Worm (Caenorhabditis elegans) whole organism, L1 larva: ENCODE data around the gene C18B2.4.

ENCODE experiments used
- C04F5.9 ChIP-seq: sonication (generic microtip); optimal IDR thresholded peaks from 2 replicates; lab custom pipeline; 2016; ENCODE audit warnings: missing genetic modification characterization, missing compliant biosample characterization
- C16A3.4 ChIP-seq: fragments of 150-350 bp; optimal IDR thresholded peaks from 2 replicates; lab custom pipeline; 2014; ENCODE audit warnings: missing biosample characterization, missing genetic modification characterization
- C34B4.2 ChIP-seq: sonication (generic microtip); optimal IDR thresholded peaks from 2 replicates; lab custom pipeline; 2017; ENCODE audit warnings: mild to moderate bottlenecking, missing genetic modification characterization, missing compliant biosample characterization
- aha-1 ChIP-seq: fragments of 150-350 bp; optimal IDR thresholded peaks from 2 replicates; lab custom pipeline; 2014; ENCODE audit warnings: missing biosample characterization, missing genetic modification characterization
- alr-1 ChIP-seq: fragments of 200-800 bp; sonication (Bioruptor generic); optimal IDR thresholded peaks from 2 replicates; lab custom pipeline; 2018; ENCODE audit warnings: borderline replicate concordance, mild to moderate bottlenecking, missing genetic modification characterization, missing compliant biosample characterization
- aly-2 ChIP-seq: fragments of 150-350 bp; optimal IDR thresholded peaks from 2 replicates; lab custom pipeline; 2014; ENCODE audit warnings: missing biosample characterization, missing genetic modification characterization
- ama-1 ChIP-seq: fragments of 150-350 bp; optimal IDR thresholded peaks from 2 replicates; lab custom pipeline; 2014
- ceh-82 ChIP-seq, 3 experiments: fragments of 150-350 bp in 1 of 3; sonication (generic microtip) in 2 of 3; optimal IDR thresholded peaks; 2 replicates each; lab custom pipeline; 2014 to 2017; ENCODE audit warnings: missing biosample characterization in 3 of 3, missing genetic modification characterization in 3 of 3
- ceh-88 ChIP-seq: fragments of 200-800 bp; sonication (Bioruptor generic); IDR thresholded peaks from 2 replicates; pipeline ENCODE4 v1.3.6; 2022; ENCODE audit warnings: missing genetic modification characterization, missing compliant biosample characterization
- ceh-90 ChIP-seq: sonication (generic microtip); optimal IDR thresholded peaks from 2 replicates; lab custom pipeline; 2016; ENCODE audit warnings: missing genetic modification characterization, missing compliant biosample characterization
- dsc-1 ChIP-seq: sonication (generic microtip); optimal IDR thresholded peaks from 2 replicates; lab custom pipeline; 2016; ENCODE audit warnings: mild to moderate bottlenecking, missing genetic modification characterization, missing compliant biosample characterization
- egl-13 ChIP-seq: sonication (generic microtip); optimal IDR thresholded peaks from 2 replicates; lab custom pipeline; 2016; ENCODE audit warnings: missing genotype, missing genetic modification reagents, missing genetic modification characterization, missing compliant biosample characterization
- egl-27 ChIP-seq, 2 experiments: fragments of 150-350 bp in 1 of 2; sonication (generic microtip); optimal IDR thresholded peaks; 3 replicates each; lab custom pipeline; 2017 to 2018; ENCODE audit warnings: missing biosample characterization in 2 of 2, missing genetic modification characterization in 2 of 2, missing genetic modification reagents in 2 of 2
- ets-5 ChIP-seq: fragments of 200-800 bp; sonication (Bioruptor generic); IDR thresholded peaks from 2 replicates; pipeline ENCODE4 v1.3.6; 2022; ENCODE audit warnings: missing genetic modification characterization, missing compliant biosample characterization
- fkh-8 ChIP-seq: sonication (generic microtip); optimal IDR thresholded peaks from 2 replicates; lab custom pipeline; 2016; ENCODE audit warnings: mild to moderate bottlenecking, missing genetic modification characterization, missing compliant biosample characterization
- fos-1 ChIP-seq: fragments of 150-350 bp; optimal IDR thresholded peaks from 2 replicates; lab custom pipeline; 2014; ENCODE audit warnings: missing biosample characterization, missing genetic modification characterization
- hlh-17 ChIP-seq: fragments of 200-800 bp; sonication (Bioruptor generic); optimal IDR thresholded peaks from 2 replicates; lab custom pipeline; 2018; ENCODE audit warnings: missing genetic modification characterization, mild to moderate bottlenecking, missing compliant biosample characterization, moderate library complexity, borderline replicate concordance
- irx-1 ChIP-seq: sonication (generic microtip); optimal IDR thresholded peaks from 2 replicates; lab custom pipeline; 2016; ENCODE audit warnings: missing genetic modification characterization, missing compliant biosample characterization
- jun-1 ChIP-seq: fragments of 150-350 bp; optimal IDR thresholded peaks from 2 replicates; lab custom pipeline; 2014; ENCODE audit warnings: missing biosample characterization, missing genetic modification reagents, missing genetic modification characterization
- lin-13 ChIP-seq: fragments of 150-350 bp; optimal IDR thresholded peaks from 2 replicates; lab custom pipeline; 2014; ENCODE audit warnings: missing biosample characterization, missing genetic modification reagents, missing genetic modification characterization
- lin-14 ChIP-seq: fragments of 200-800 bp; sonication (Bioruptor generic); optimal IDR thresholded peaks from 2 replicates; lab custom pipeline; 2018; ENCODE audit warnings: mild to moderate bottlenecking, missing genetic modification characterization, moderate library complexity, missing compliant biosample characterization
- lin-15B ChIP-seq: fragments of 150-350 bp; sonication (generic microtip); optimal IDR thresholded peaks from 3 replicates; lab custom pipeline; 2014; ENCODE audit warnings: missing biosample characterization, missing genetic modification characterization
- lin-35 ChIP-seq, 2 experiments: fragments of 150-350 bp; optimal IDR thresholded peaks; 2 replicates each; lab custom pipeline; 2014; ENCODE audit warnings: missing biosample characterization in 2 of 2, missing genetic modification characterization in 2 of 2, missing genetic modification reagents in 2 of 2
- lin-39 ChIP-seq: fragments of 150-350 bp; optimal IDR thresholded peaks from 2 replicates; lab custom pipeline; 2014; ENCODE audit warnings: missing biosample characterization, missing genetic modification reagents, missing genetic modification characterization
- lir-3 ChIP-seq: sonication (generic microtip); optimal IDR thresholded peaks from 2 replicates; lab custom pipeline; 2016; ENCODE audit warnings: mild to moderate bottlenecking, missing genetic modification characterization, moderate library complexity, missing compliant biosample characterization; ENCODE audit not compliant: poor library complexity
- lsy-2 ChIP-seq, 2 experiments: fragments of 150-350 bp; optimal IDR thresholded peaks; 2 replicates each; lab custom pipeline; 2014; ENCODE audit warnings: missing biosample characterization in 2 of 2, missing genetic modification characterization in 2 of 2
- mdl-1 ChIP-seq, 2 experiments: fragments of 150-350 bp; optimal IDR thresholded peaks; 2 replicates each; lab custom pipeline; 2014 to 2017; ENCODE audit warnings: missing biosample characterization in 2 of 2, missing genetic modification characterization in 2 of 2, inconsistent platforms in 1 of 2
- mef-2 ChIP-seq: fragments of 150-350 bp; optimal IDR thresholded peaks from 2 replicates; lab custom pipeline; 2014; ENCODE audit warnings: missing biosample characterization, missing genetic modification characterization
- mep-1 ChIP-seq: fragments of 150-350 bp; optimal IDR thresholded peaks from 2 replicates; lab custom pipeline; 2014; ENCODE audit warnings: missing biosample characterization, missing genetic modification characterization
- nhr-47 ChIP-seq: sonication (generic microtip); optimal IDR thresholded peaks from 2 replicates; lab custom pipeline; 2016; ENCODE audit warnings: mild to moderate bottlenecking, missing genetic modification characterization, moderate library complexity, missing compliant biosample characterization
- nhr-76 ChIP-seq: sonication (generic microtip); optimal IDR thresholded peaks from 2 replicates; lab custom pipeline; 2017; ENCODE audit warnings: missing biosample characterization, missing genetic modification characterization
- nhr-77 ChIP-seq: fragments of 150-350 bp; optimal IDR thresholded peaks from 2 replicates; lab custom pipeline; 2014; ENCODE audit warnings: missing biosample characterization, missing genetic modification characterization
- nhr-90 ChIP-seq: sonication (generic microtip); optimal IDR thresholded peaks from 2 replicates; lab custom pipeline; 2016; ENCODE audit warnings: mild to moderate bottlenecking, missing genetic modification characterization, missing compliant biosample characterization; ENCODE audit not compliant: poor library complexity
- pag-3 ChIP-seq: sonication (generic microtip); optimal IDR thresholded peaks from 2 replicates; lab custom pipeline; 2017; ENCODE audit warnings: missing genetic modification characterization, mild to moderate bottlenecking, missing compliant biosample characterization, antibody characterized with exemption, borderline replicate concordance; ENCODE audit not compliant: insufficient read depth
- pqm-1 ChIP-seq: sonication (generic microtip); optimal IDR thresholded peaks from 3 replicates; lab custom pipeline; 2017; ENCODE audit warnings: missing biosample characterization, missing genetic modification characterization
- rnt-1 ChIP-seq: sonication (generic microtip); optimal IDR thresholded peaks from 2 replicates; lab custom pipeline; 2016; ENCODE audit warnings: mild to moderate bottlenecking, missing genetic modification characterization, moderate library complexity, missing compliant biosample characterization
- snpc-4 ChIP-seq: fragments of 150-350 bp; optimal IDR thresholded peaks from 2 replicates; lab custom pipeline; 2014; ENCODE audit warnings: missing biosample characterization, missing genetic modification characterization
- sox-4 ChIP-seq: sonication (generic microtip); optimal IDR thresholded peaks from 2 replicates; lab custom pipeline; 2016; ENCODE audit warnings: missing genetic modification characterization, missing compliant biosample characterization
- sup-37 ChIP-seq: fragments of 200-800 bp; sonication (Bioruptor generic); optimal IDR thresholded peaks from 2 replicates; lab custom pipeline; 2018; ENCODE audit warnings: mild to moderate bottlenecking, missing genetic modification characterization, missing compliant biosample characterization
- swsn-7 ChIP-seq: sonication (generic microtip); optimal IDR thresholded peaks from 2 replicates; lab custom pipeline; 2016; ENCODE audit warnings: missing genetic modification characterization, missing compliant biosample characterization
- tbx-2 ChIP-seq: sonication (generic microtip); optimal IDR thresholded peaks from 2 replicates; lab custom pipeline; 2016; ENCODE audit warnings: missing genetic modification characterization, missing compliant biosample characterization
- unc-62 ChIP-seq: fragments of 150-350 bp; optimal IDR thresholded peaks from 2 replicates; lab custom pipeline; 2014; ENCODE audit warnings: missing biosample characterization, missing genetic modification reagents, missing genetic modification characterization
- vab-15 ChIP-seq: sonication (generic microtip); optimal IDR thresholded peaks from 2 replicates; lab custom pipeline; 2017; ENCODE audit warnings: missing genotype, mild to moderate bottlenecking, missing genetic modification characterization, missing compliant biosample characterization
- zag-1 ChIP-seq: fragments of 150-350 bp; optimal IDR thresholded peaks from 2 replicates; lab custom pipeline; 2014; ENCODE audit warnings: missing biosample characterization, missing genetic modification characterization
- zip-4 ChIP-seq: fragments of 200-800 bp; sonication (Bioruptor generic); optimal IDR thresholded peaks from 2 replicates; lab custom pipeline; 2018; ENCODE audit warnings: mild to moderate bottlenecking, missing genetic modification characterization, moderate library complexity, missing compliant biosample characterization
- ztf-11 ChIP-seq, 2 experiments: sonication (generic microtip); optimal IDR thresholded peaks; 2 replicates each; lab custom pipeline; 2016 to 2017; ENCODE audit warnings: missing genetic modification characterization in 2 of 2, missing biosample characterization in 1 of 2, missing compliant biosample characterization in 1 of 2

The C18B2.4 gene

ce11 chrX:3605727-3606126 is at the start of gene C18B2.4 (continued):
- TF ChIP-seq mdl-1 (tag; optimal IDR thresholded peaks at IDR 0.05; lab: Kevin White, UChicago): peak in 1 of 2 experiments; percentile 75
- TF ChIP-seq ceh-88: no peak
- no peak for TF ChIP-seq hlh-17
- no peak for TF ChIP-seq ets-5 (GFP tag; lab: Robert Waterston, UW)
- TF ChIP-seq tbx-2 (tag; lab: Kevin White, UChicago): peak; percentile 69
- TF ChIP-seq snpc-4: peak; percentile 64
- peak; percentile 48 for TF ChIP-seq egl-13 (tag; lab: Kevin White, UChicago)
- no peak for TF ChIP-seq aha-1 (tag; lab: Kevin White, UChicago)
- TF ChIP-seq ceh-82 (tag; optimal IDR thresholded peaks at IDR 0.05; lab: Kevin White, UChicago): peak; percentile 45 to 82 (median 67)
- TF ChIP-seq ceh-90 (tag; lab: Kevin White, UChicago): no peak
- peak; percentile 68 for TF ChIP-seq nhr-47
- peak; percentile 77 for TF ChIP-seq jun-1 (tag; lab: Kevin White, UChicago)
- TF ChIP-seq C16A3.4: peak; percentile 80
- TF ChIP-seq lin-13 (GFP tag; lab: Kevin White, UChicago): no peak
- peak; percentile 66 for TF ChIP-seq nhr-77 (tag; lab: Kevin White, UChicago)
- no peak for TF ChIP-seq sup-37 (GFP tag; lab: Kevin White, UChicago)
- TF ChIP-seq sox-4 (tag; lab: Kevin White, UChicago): no peak
- TF ChIP-seq rnt-1: peak; percentile 67
- peak; percentile 69 for TF ChIP-seq mep-1 (tag; lab: Kevin White, UChicago)
- TF ChIP-seq ama-1: no peak
- no peak for TF ChIP-seq C34B4.2
- TF ChIP-seq nhr-90 (tag; lab: Kevin White, UChicago): no peak
- peak; percentile 91 for TF ChIP-seq pag-3 (tag; lab: Kevin White, UChicago)
- TF ChIP-seq aly-2 (tag; lab: Kevin White, UChicago): no peak
- TF ChIP-seq lin-35 (GFP tag; optimal IDR thresholded peaks at IDR 0.05; lab: Kevin White, UChicago): peak; percentile 45 to 79
- TF ChIP-seq irx-1 (tag; lab: Kevin White, UChicago): peak; percentile 23
- TF ChIP-seq zip-4: peak; percentile 51
- no peak for TF ChIP-seq nhr-76 (tag; lab: Kevin White, UChicago)
- peak in 1 of 2 experiments; percentile 4 for TF ChIP-seq ztf-11 (tag; optimal IDR thresholded peaks at IDR 0.05; lab: Kevin White, UChicago)
- TF ChIP-seq alr-1 (tag; lab: Kevin White, UChicago): no peak

ce11 chrX:3654623-3655022 is 49.1 kb upstream of the C18B2.4 start, which contains the start of gene R11G1.11:
Gene R11G1.11, plus strand, starts transcription at chrX:3654923.
- TF ChIP-seq lin-39 (tag; lab: Kevin White, UChicago): no peak
- no peak for TF ChIP-seq pqm-1 (tag; lab: Kevin White, UChicago)
- no peak for TF ChIP-seq nhr-77 (tag; lab: Kevin White, UChicago)
- TF ChIP-seq ceh-82 (tag; optimal IDR thresholded peaks at IDR 0.05; lab: Kevin White, UChicago): no peak
- no peak for TF ChIP-seq unc-62 (GFP tag; lab: Kevin White, UChicago)
- TF ChIP-seq jun-1 (tag; lab: Kevin White, UChicago): no peak
- TF ChIP-seq zag-1 (tag; lab: Kevin White, UChicago): no peak
- no peak for TF ChIP-seq sox-4 (tag; lab: Kevin White, UChicago)
- no peak for TF ChIP-seq vab-15
- TF ChIP-seq lsy-2 (tag; optimal IDR thresholded peaks at IDR 0.05; lab: Kevin White, UChicago): no peak
- TF ChIP-seq zip-4: no peak
- TF ChIP-seq lir-3 (tag; lab: Kevin White, UChicago): no peak
- TF ChIP-seq egl-13 (tag; lab: Kevin White, UChicago): no peak

ce11 chrX:3650100-3650809 is 44.7 kb upstream of the C18B2.4 start, which contains the start of the genes sax-1 and R11G1.2:
Gene sax-1, minus strand, starts transcription at chrX:3650150.
Gene R11G1.2, plus strand, starts transcription at chrX:3650614.
- TF ChIP-seq swsn-7 (tag; lab: Kevin White, UChicago): peak; percentile 60
- no peak for TF ChIP-seq fos-1
- no peak for TF ChIP-seq sup-37 (GFP tag; lab: Kevin White, UChicago)
- TF ChIP-seq mdl-1 (tag; optimal IDR thresholded peaks at IDR 0.05; lab: Kevin White, UChicago): peak; percentile 49 to 87
- TF ChIP-seq lsy-2 (tag; optimal IDR thresholded peaks at IDR 0.05; lab: Kevin White, UChicago): peak; percentile 58 to 59
- TF ChIP-seq lin-15B (tag; lab: Kevin White, UChicago): no peak
- TF ChIP-seq dsc-1: peak; percentile 27
- TF ChIP-seq lin-14 (GFP tag; lab: Kevin White, UChicago): peak; percentile 78
- no peak for TF ChIP-seq aly-2 (tag; lab: Kevin White, UChicago)
- TF ChIP-seq mef-2: no peak
- TF ChIP-seq egl-27 (tag; optimal IDR thresholded peaks at IDR 0.05; lab: Kevin White, UChicago): no peak
- peak; percentile 80 for TF ChIP-seq mep-1 (tag; lab: Kevin White, UChicago)
- peak; percentile 35 for TF ChIP-seq C16A3.4
- TF ChIP-seq C04F5.9 (tag; lab: Kevin White, UChicago): no peak
- peak; percentile 15; the same call in 1 of the 2 replicates for TF ChIP-seq ceh-88
- TF ChIP-seq jun-1 (tag; lab: Kevin White, UChicago): no peak
- TF ChIP-seq fkh-8 (tag; lab: Kevin White, UChicago): peak; percentile 27
- peak; percentile 52 for TF ChIP-seq rnt-1
- TF ChIP-seq lir-3 (tag; lab: Kevin White, UChicago): no peak
